Worm (Caenorhabditis elegans): ENCODE results near the gene ptr-8.
"Not testable (repeated sequence)": the region's sequence is repeated elsewhere in the genome, so short reads cannot be mapped to it uniquely, and the experiment has no call there.

- TF ChIP-seq mbf-1 (tag; optimal IDR thresholded peaks at IDR 0.05); unc-55 (GFP tag; optimal IDR thresholded peaks at IDR 0.05); nhr-77 (tag; optimal IDR thresholded peaks at IDR 0.05): not testable (repeated sequence)
Observed at ce11 chrII:10904379-10904778, 15.3 kb downstream of the ptr-8 start, which contains the start of gene sra-12.

Data from whole organism, L2 larva.